Worm (Caenorhabditis elegans): ENCODE results near the gene C07C7.1.

C07C7.1 gene

DNA sequence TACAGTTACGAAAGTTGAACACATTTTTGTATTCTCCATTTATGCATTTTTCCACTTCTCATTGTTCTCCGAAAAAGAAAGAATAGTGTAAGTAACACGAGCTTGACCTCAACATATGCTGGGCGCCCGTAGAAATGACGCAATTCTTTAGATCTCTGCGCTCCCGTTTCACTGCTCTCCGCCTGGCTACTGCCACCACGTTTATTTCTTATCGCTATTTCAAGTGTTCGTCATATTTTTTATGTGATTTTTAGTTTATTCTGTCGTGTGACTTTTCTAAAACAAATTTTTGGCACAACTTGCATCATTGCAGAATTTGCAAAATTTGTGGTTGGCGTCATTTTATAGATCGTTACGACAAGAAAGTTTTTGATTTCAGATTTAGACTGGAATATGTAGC, 32.3 kb downstream of the C07C7.1 start:
- TF ChIP-seq snpc-4 (tag; optimal IDR thresholded peaks at IDR 0.05), result no peak
- TF ChIP-seq pha-4 (tag; optimal IDR thresholded peaks at IDR 0.05), result no peak
- TF ChIP-seq lin-13 (tag; optimal IDR thresholded peaks at IDR 0.05), result no peak
- TF ChIP-seq nhr-2 (tag; optimal IDR thresholded peaks at IDR 0.05), result no peak
- TF ChIP-seq drap-1 (GFP tag; optimal IDR thresholded peaks at IDR 0.05), result no peak
- TF ChIP-seq blmp-1 (tag; optimal IDR thresholded peaks at IDR 0.05), result no peak
- no peak for TF ChIP-seq elt-1 (tag; optimal IDR thresholded peaks at IDR 0.05; ENCODE audit: borderline replicate concordance, insufficient read depth)
- no peak for TF ChIP-seq ztf-11 (tag; optimal IDR thresholded peaks at IDR 0.05)
- TF ChIP-seq mab-5 (tag; optimal IDR thresholded peaks at IDR 0.05), result no peak
- no peak for TF ChIP-seq nhr-28 (tag; optimal IDR thresholded peaks at IDR 0.05)
- no peak for TF ChIP-seq mep-1 (tag; optimal IDR thresholded peaks at IDR 0.05)
- no peak for TF ChIP-seq lsy-2 (tag; optimal IDR thresholded peaks at IDR 0.05)
- no peak for TF ChIP-seq M03D4.4 (tag; optimal IDR thresholded peaks at IDR 0.05)
- TF ChIP-seq mls-2 (tag; optimal IDR thresholded peaks at IDR 0.05), result no peak
- TF ChIP-seq sem-2 (GFP tag; optimal IDR thresholded peaks at IDR 0.05), result no peak
- TF ChIP-seq nhr-237 (tag; optimal IDR thresholded peaks at IDR 0.05), result no peak
- TF ChIP-seq ceh-39 (tag; optimal IDR thresholded peaks at IDR 0.05), result no peak

DNA sequence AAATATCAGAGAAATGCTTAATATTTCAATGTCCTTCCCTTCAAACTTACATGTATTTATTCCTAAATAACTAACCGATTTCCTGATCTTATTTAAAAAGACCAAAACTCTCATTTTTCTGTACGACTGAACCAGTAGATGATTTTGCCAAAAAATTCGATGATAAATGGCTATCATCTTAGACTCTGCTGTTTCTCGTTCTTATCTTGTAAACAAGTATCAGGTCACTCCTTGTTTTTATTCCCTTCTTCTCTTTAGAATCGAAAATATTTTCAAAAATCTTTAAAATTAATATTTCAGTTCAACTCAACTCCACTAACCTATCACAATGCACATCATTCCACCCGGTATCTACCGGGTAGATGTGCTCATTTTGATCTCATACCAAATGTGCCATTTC, 32.8 kb downstream of the C07C7.1 start, which contains the start of gene C46C2.2:
Gene C46C2.2 (plus strand): TSS at position 301 of the 400 bp plus-strand sequence.
- TF ChIP-seq ceh-83 (GFP tag; optimal IDR thresholded peaks at IDR 0.05) (no peak), sptf-1 (tag; optimal IDR thresholded peaks at IDR 0.05) (no peak), nhr-2 (tag; optimal IDR thresholded peaks at IDR 0.05) (no peak), tbx-8 (GFP tag; optimal IDR thresholded peaks at IDR 0.05) (no peak), elt-1 (tag; optimal IDR thresholded peaks at IDR 0.05; ENCODE audit: borderline replicate concordance, insufficient read depth) (no peak), hlh-1 (tag; optimal IDR thresholded peaks at IDR 0.05) (no peak), nhr-237 (tag; optimal IDR thresholded peaks at IDR 0.05) (no peak), ceh-43 (GFP tag; optimal IDR thresholded peaks at IDR 0.05) (no peak), elt-3 (tag; optimal IDR thresholded peaks at IDR 0.05) (no peak), lin-13 (tag; optimal IDR thresholded peaks at IDR 0.05) (no peak), M03D4.4 (tag; optimal IDR thresholded peaks at IDR 0.05) (no peak)

DNA sequence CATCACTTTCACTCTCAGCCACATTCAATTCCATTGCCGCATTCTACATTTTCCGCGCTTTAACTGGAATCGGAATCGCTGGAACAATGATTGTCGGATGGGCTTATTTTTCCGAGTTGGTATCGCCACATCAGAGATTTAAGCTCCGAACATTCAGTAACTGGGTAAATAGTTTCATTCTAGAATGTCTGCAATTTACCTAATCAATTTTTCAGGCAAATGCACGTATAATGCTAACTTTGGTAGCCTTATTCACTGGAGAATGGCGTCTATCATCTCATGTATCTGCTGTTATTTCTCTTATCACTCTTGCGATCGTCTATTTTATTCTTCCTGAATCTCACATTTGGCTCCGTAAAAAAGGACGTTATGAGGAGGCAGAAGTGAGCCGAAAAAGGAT, 33.8 kb downstream of the C07C7.1 start:
- TF ChIP-seq unc-39 (tag; optimal IDR thresholded peaks at IDR 0.05) (no peak), elt-1 (tag; optimal IDR thresholded peaks at IDR 0.05; ENCODE audit: borderline replicate concordance, insufficient read depth) (no peak), unc-62 (GFP tag; optimal IDR thresholded peaks at IDR 0.05) (no peak), cnd-1 (tag; optimal IDR thresholded peaks at IDR 0.05) (no peak), ham-2 (GFP tag; optimal IDR thresholded peaks at IDR 0.05) (no peak), unc-120 (tag; optimal IDR thresholded peaks at IDR 0.05; ENCODE audit: poor library complexity, severe bottlenecking) (no peak), tbx-8 (GFP tag; optimal IDR thresholded peaks at IDR 0.05) (no peak), flh-1 (GFP tag; optimal IDR thresholded peaks at IDR 0.05) (no peak), nhr-2 (tag; optimal IDR thresholded peaks at IDR 0.05) (no peak), snpc-4 (tag; optimal IDR thresholded peaks at IDR 0.05) (no peak), nhr-237 (tag; optimal IDR thresholded peaks at IDR 0.05) (no peak), zip-8 (tag; optimal IDR thresholded peaks at IDR 0.05) (no peak), nhr-12 (tag; optimal IDR thresholded peaks at IDR 0.05) (no peak)

DNA sequence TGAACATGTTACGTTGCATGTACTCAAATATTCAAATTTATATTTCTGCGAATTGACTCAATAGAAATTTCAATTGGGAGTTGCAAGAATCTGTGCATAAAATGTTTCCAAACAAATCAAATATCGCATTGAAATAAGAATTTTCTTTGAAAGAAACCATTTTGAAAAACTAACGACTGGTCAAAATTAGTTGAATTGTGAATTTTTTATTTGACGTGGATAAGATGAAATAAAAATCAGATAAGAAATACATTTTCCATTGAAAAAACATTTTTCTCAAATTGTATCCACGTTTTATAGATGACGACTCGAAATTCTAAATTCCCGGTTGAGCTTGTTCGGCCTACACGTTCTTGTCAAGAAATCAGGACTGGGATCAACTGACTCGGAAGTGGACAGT, 40.2 kb downstream of the C07C7.1 start, which contains the start of gene C46C2.3:
Gene C46C2.3 (plus strand): TSS at position 301 of the 400 bp plus-strand sequence.
- no peak for TF ChIP-seq ceh-39 (tag; optimal IDR thresholded peaks at IDR 0.05)
- no peak for TF ChIP-seq M03D4.4 (tag; optimal IDR thresholded peaks at IDR 0.05)
- TF ChIP-seq sem-2 (GFP tag; optimal IDR thresholded peaks at IDR 0.05), result no peak
- TF ChIP-seq ceh-43 (GFP tag; optimal IDR thresholded peaks at IDR 0.05), result no peak
- TF ChIP-seq nhr-76 (tag; optimal IDR thresholded peaks at IDR 0.05), result no peak
- TF ChIP-seq elt-3 (tag; optimal IDR thresholded peaks at IDR 0.05), result no peak
- no peak for TF ChIP-seq elt-1 (tag; optimal IDR thresholded peaks at IDR 0.05; ENCODE audit: borderline replicate concordance, insufficient read depth)
- no peak for TF ChIP-seq lin-13 (tag; optimal IDR thresholded peaks at IDR 0.05)
- no peak for TF ChIP-seq hlh-1 (tag; optimal IDR thresholded peaks at IDR 0.05)
- no peak for TF ChIP-seq nhr-28 (tag; optimal IDR thresholded peaks at IDR 0.05)

DNA sequence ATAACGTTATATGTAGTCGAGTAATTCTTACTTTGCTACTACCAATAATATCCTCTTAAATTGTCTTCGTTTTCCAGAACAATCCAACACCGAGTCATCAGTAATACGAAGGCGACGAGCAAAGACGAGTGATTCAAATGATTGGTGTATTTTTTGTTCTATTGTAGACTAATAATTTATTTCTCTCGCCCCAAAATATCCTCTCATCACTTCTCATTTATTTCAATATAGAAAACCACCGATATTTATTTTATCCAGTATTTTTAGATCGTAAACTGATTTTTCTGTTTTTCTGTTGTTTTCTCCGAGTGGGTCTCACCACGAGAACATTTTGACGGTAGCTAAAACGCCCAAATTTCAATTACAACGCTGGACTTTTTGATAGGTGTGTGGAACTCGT, 43.0 kb downstream of the C07C7.1 start:
- no peak for TF ChIP-seq mab-5 (tag; optimal IDR thresholded peaks at IDR 0.05)
- TF ChIP-seq cnd-1 (tag; optimal IDR thresholded peaks at IDR 0.05), result no peak
- TF ChIP-seq lin-13 (tag; optimal IDR thresholded peaks at IDR 0.05), result no peak
- TF ChIP-seq ceh-39 (tag; optimal IDR thresholded peaks at IDR 0.05), result no peak
- TF ChIP-seq drap-1 (GFP tag; optimal IDR thresholded peaks at IDR 0.05), result no peak
- no peak for TF ChIP-seq ceh-83 (GFP tag; optimal IDR thresholded peaks at IDR 0.05)
- TF ChIP-seq nhr-2 (tag; optimal IDR thresholded peaks at IDR 0.05), result no peak
- TF ChIP-seq snpc-4 (tag; optimal IDR thresholded peaks at IDR 0.05), result no peak
- no peak for TF ChIP-seq unc-62 (GFP tag; optimal IDR thresholded peaks at IDR 0.05)
- no peak for TF ChIP-seq pha-4 (tag; optimal IDR thresholded peaks at IDR 0.05)
